Worm (Caenorhabditis elegans): Measurements from ENCODE around the gene C09B8.8.
A peak's percentile ranks its signal among the peaks of the same experiment; 100 is the strongest.

ce11 chrX:6041995-6042481 lies 26.7 kb downstream of the C09B8.8 start:
- TF ChIP-seq mep-1 (tag; optimal IDR thresholded peaks at IDR 0.05): peak; percentile 86
- no peak for TF ChIP-seq zip-11 (GFP tag; IDR thresholded peaks at IDR 0.05)
- TF ChIP-seq snpc-4 (tag; optimal IDR thresholded peaks at IDR 0.05): no peak

Data from whole organism, L4 larva.